Worm (Caenorhabditis elegans): ENCODE data around the gene clec-54.
A peak's percentile ranks its signal among the peaks of the same experiment; 100 is the strongest.

clec-54 gene

DNA sequence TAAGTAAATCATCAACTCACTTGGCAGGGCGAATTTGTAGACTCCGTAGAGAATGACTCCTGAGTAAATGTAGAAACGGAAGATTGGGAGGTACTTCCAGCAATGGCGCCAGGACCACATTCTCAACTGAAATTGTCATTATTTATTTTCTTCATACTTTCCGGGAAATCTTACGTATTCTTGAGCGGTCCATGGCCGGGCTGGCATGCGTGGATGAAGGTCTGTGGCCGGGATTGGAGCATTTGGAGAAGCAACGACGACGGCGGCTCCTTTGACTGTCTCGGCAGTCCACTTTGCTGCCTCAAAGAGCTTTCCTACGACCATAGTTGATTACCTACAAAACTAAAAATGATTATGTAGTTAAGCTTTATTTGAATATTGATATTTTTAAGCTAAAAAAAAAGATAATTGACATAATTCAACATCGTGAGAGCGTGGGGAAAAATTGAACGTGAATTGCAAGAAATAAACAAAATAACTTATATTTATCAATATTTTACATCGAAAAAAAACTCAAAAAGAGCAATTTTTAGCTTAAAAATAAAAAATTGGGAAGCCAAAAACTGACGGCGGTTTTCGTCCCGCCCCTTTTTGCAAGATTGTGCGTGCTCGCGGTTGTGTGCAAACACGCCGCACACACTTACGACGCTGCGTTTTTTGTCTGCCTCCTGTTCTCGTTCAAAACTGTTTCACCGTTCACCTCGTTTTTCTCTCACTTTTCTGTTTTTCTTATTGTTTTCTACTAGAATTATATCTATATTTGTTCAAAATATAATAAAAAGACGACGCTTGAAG lies 47.3 kb downstream of the clec-54 start, which contains the start of gene ril-1 (continued):
- TF ChIP-seq hlh-30 (tag; optimal IDR thresholded peaks at IDR 0.05; ENCODE audit: insufficient read depth) (peak; percentile 35), set-16 (GFP tag; IDR thresholded peaks at IDR 0.05) (no peak), Y105C5A.15 (GFP tag; IDR thresholded peaks at IDR 0.05) (no peak), ceh-32 (tag; optimal IDR thresholded peaks at IDR 0.05; ENCODE audit: poor library complexity) (no peak), hif-1 (tag; optimal IDR thresholded peaks at IDR 0.05) (peak in 1 of 2 experiments; percentile 28), unc-62 (GFP tag; optimal IDR thresholded peaks at IDR 0.05 in 1 of 2) (no peak), unc-62 (tag; optimal IDR thresholded peaks at IDR 0.05) (no peak), mes-2 (tag; optimal IDR thresholded peaks at IDR 0.05; ENCODE audit: poor library complexity, severe bottlenecking) (peak; percentile 77), sdz-12 (GFP tag; optimal IDR thresholded peaks at IDR 0.05) (no peak), F49E8.2 (tag; optimal IDR thresholded peaks at IDR 0.05; ENCODE audit: borderline replicate concordance) (no peak), php-3 (GFP tag; IDR thresholded peaks at IDR 0.05) (no peak), egl-27 (tag; optimal IDR thresholded peaks at IDR 0.05) (no peak), nhr-48 (tag; optimal IDR thresholded peaks at IDR 0.05) (no peak), lin-29 (GFP tag; IDR thresholded peaks at IDR 0.05) (no peak), madf-9 (GFP tag; conservative IDR thresholded peaks at IDR 0.05) (no peak), fos-1 (tag; optimal IDR thresholded peaks at IDR 0.05) (no peak), mxl-2 (GFP tag; conservative IDR thresholded peaks at IDR 0.05) (no peak), T26A8.4 (GFP tag; IDR thresholded peaks at IDR 0.05) (no peak), ceh-20 (GFP tag; IDR thresholded peaks at IDR 0.05) (no peak), nhr-11 (tag; optimal IDR thresholded peaks at IDR 0.05) (no peak), mxl-3 (GFP tag; optimal IDR thresholded peaks at IDR 0.05) (peak; percentile 6), lsy-2 (tag; optimal IDR thresholded peaks at IDR 0.05) (peak in 1 of 2 experiments; percentile 66), lin-15B (tag; optimal IDR thresholded peaks at IDR 0.05) (no peak), mep-1 (tag; optimal IDR thresholded peaks at IDR 0.05) (peak; percentile 75), D1046.2 (GFP tag; IDR thresholded peaks at IDR 0.05) (no peak), Y75B8A.6 (GFP tag; IDR thresholded peaks at IDR 0.05) (no peak), hmg-1.1 (GFP tag; IDR thresholded peaks at IDR 0.05) (peak; percentile 45; the same call in 1 of the 2 replicates), dmd-9 (GFP tag; IDR thresholded peaks at IDR 0.05) (no peak), nhr-10 (tag; optimal IDR thresholded peaks at IDR 0.05) (no peak), nhr-111 (GFP tag; optimal IDR thresholded peaks at IDR 0.05) (no peak), nhr-28 (tag; optimal IDR thresholded peaks at IDR 0.05) (peak; percentile 59), daf-16 (GFP tag; optimal IDR thresholded peaks at IDR 0.05) (no peak), daf-16 (tag; optimal IDR thresholded peaks at IDR 0.05) (peak; percentile 40), dpl-1 (GFP tag; optimal IDR thresholded peaks at IDR 0.05) (peak; percentile 53), nhr-6 (tag; optimal IDR thresholded peaks at IDR 0.05) (peak; percentile 89), fkh-10 (GFP tag; optimal IDR thresholded peaks at IDR 0.05) (no peak), daf-12 (tag; optimal IDR thresholded peaks at IDR 0.05) (no peak)

DNA sequence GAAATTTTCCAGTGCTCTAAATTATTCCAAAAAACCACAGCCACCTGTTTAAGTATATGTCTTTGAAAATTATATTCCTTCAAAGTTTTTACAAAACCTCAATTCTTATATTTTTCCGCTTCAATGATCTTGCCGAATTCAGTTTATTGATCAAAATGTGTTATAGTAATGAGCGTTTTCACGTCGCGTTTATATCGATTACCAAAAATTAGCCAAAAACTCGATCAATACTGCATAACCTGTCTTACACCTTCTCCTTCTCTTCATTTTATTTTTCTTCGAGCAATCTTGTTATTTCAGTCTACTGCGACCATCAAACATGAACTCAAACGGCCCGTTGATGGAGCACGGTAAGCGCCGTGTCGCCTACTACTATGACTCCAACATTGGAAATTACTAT lies 48.4 kb downstream of the clec-54 start, which contains the start of gene hda-1:
hda-1 (plus strand) TSS at position 301 of the 400 bp plus-strand sequence.
- TF ChIP-seq ztf-11 (tag; optimal IDR thresholded peaks at IDR 0.05) (no peak), hlh-30 (tag; optimal IDR thresholded peaks at IDR 0.05; ENCODE audit: insufficient read depth) (no peak), madf-9 (GFP tag; conservative IDR thresholded peaks at IDR 0.05) (no peak), nhr-102 (tag; optimal IDR thresholded peaks at IDR 0.05) (no peak), mxl-2 (GFP tag; conservative IDR thresholded peaks at IDR 0.05) (no peak), lin-39 (tag; optimal IDR thresholded peaks at IDR 0.05) (no peak), snpc-1.2 (GFP tag; IDR thresholded peaks at IDR 0.05) (no peak), arid-1 (GFP tag; conservative IDR thresholded peaks at IDR 0.05) (no peak), nhr-111 (GFP tag; optimal IDR thresholded peaks at IDR 0.05) (no peak), zip-11 (GFP tag; IDR thresholded peaks at IDR 0.05) (no peak), ama-1 (optimal IDR thresholded peaks at IDR 0.05) (no peak)

Data from whole organism, L4 larva.